Worm (Caenorhabditis elegans) whole organism, early embryonic: ENCODE data around the gene Y41E3.7.

Source experiments
- ama-1 ChIP-seq: fragments of 150-350 bp; optimal IDR thresholded peaks from 2 replicates; lab custom pipeline; 2014
- hmg-4 ChIP-seq: fragments of 200-800 bp; sonication (Bioruptor generic); optimal IDR thresholded peaks from 2 replicates; lab custom pipeline; 2018; ENCODE audit warnings: mild to moderate bottlenecking, missing genetic modification characterization, missing compliant biosample characterization

DNA sequence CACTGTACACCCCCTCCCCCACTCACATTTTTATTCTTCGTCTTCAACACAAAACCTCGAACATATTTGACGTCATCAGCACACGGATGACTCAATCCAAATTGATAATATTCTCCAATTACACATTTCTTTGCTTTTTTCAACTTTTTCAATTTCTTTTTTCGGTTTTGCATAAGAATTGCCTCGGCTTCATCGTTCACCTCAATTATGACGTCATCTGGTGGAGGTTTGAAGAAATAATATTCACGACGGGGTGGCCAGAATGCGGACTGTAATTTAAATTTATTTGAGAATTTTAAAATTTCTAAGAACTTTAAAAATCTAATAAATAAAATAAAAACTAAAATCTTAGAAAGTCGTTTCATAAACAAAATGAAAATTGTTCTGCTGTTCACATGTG is 50.0 kb downstream of the Y41E3.7 start:
- TF ChIP-seq hmg-4 (GFP tag; lab: Kevin White, UChicago) (no peak), ama-1 (lab: Kevin White, UChicago) (no peak)
